Fruit fly (Drosophila melanogaster) whole organism, embryonic: Measurements from ENCODE around the gene Eip93F.

Experiments
- Aef1 ChIP-seq: fragments of 200-800 bp; sonication (Bioruptor generic); IDR thresholded peaks from 3 replicates; pipeline ENCODE4 v1.3.6; 2022; ENCODE audit warnings: missing biosample characterization, missing genetic modification characterization
- CG11504 ChIP-seq: fragments of 200-800 bp; sonication (Bioruptor generic); optimal IDR thresholded peaks from 3 replicates; lab custom pipeline; 2019; ENCODE audit warnings: missing biosample characterization, mild to moderate bottlenecking, missing genetic modification characterization, moderate library complexity
- CG11696 ChIP-seq: fragments of 200-800 bp; sonication (Bioruptor generic); IDR thresholded peaks from 2 replicates; pipeline ENCODE4 v1.3.6; 2022; ENCODE audit warnings: missing biosample characterization, missing genetic modification characterization
- CG13287 ChIP-seq: fragments of 200-800 bp; sonication (Bioruptor generic); IDR thresholded peaks from 2 replicates; pipeline ENCODE4 v1.3.6; 2022; ENCODE audit warnings: missing biosample characterization, missing genetic modification characterization; ENCODE audit not compliant: partially characterized antibody
- CG14441 ChIP-seq: fragments of 200-800 bp; sonication (Bioruptor generic); IDR thresholded peaks from 2 replicates; pipeline ENCODE4 v1.3.6; 2022; ENCODE audit warnings: missing biosample characterization, missing genetic modification characterization
- CG15514 ChIP-seq: fragments of 200-800 bp; sonication (Bioruptor generic); optimal IDR thresholded peaks from 3 replicates; lab custom pipeline; 2017; ENCODE audit warnings: missing biosample characterization, missing genetic modification characterization, mild to moderate bottlenecking, moderate library complexity, missing genetic modification reagents
- CG16779 ChIP-seq: fragments of 200-800 bp; sonication (Bioruptor generic); IDR thresholded peaks from 2 replicates; pipeline ENCODE4 v1.3.6; 2022; ENCODE audit warnings: missing biosample characterization, missing genetic modification characterization
- CG16813 ChIP-seq: fragments of 200-800 bp; sonication (Bioruptor generic); IDR thresholded peaks from 3 replicates; pipeline ENCODE4 v1.3.6; 2022; ENCODE audit warnings: missing biosample characterization, missing genetic modification characterization; ENCODE audit not compliant: partially characterized antibody
- CG17328 ChIP-seq: fragments of 200-800 bp; sonication (Bioruptor generic); IDR thresholded peaks from 2 replicates; pipeline ENCODE4 v1.3.6; 2022; ENCODE audit warnings: missing biosample characterization, missing genetic modification characterization
- CG31441 ChIP-seq: fragments of 200-800 bp; sonication (Bioruptor generic); IDR thresholded peaks from 2 replicates; pipeline ENCODE4 v1.3.6; 2022; ENCODE audit warnings: missing biosample characterization, missing genetic modification characterization
- CG3163 ChIP-seq: fragments of 200-800 bp; sonication (Bioruptor generic); optimal IDR thresholded peaks from 3 replicates; lab custom pipeline; 2016; ENCODE audit warnings: missing biosample characterization, missing genetic modification characterization
- CG33213 ChIP-seq: fragments of 200-800 bp; sonication (Bioruptor generic); optimal IDR thresholded peaks from 3 replicates; lab custom pipeline; 2016; ENCODE audit warnings: missing biosample characterization, missing genetic modification characterization
- CG33557 ChIP-seq: fragments of 200-800 bp; sonication (Bioruptor generic); optimal IDR thresholded peaks from 2 replicates; lab custom pipeline; 2019; ENCODE audit warnings: missing biosample characterization, mild to moderate bottlenecking, missing genetic modification characterization, moderate library complexity
- CG42726 ChIP-seq: fragments of 200-800 bp; sonication (Bioruptor generic); IDR thresholded peaks from 2 replicates; pipeline ENCODE4 v1.3.6; 2022; ENCODE audit warnings: missing biosample characterization, missing genetic modification characterization; ENCODE audit not compliant: partially characterized antibody
- CG7786 ChIP-seq: fragments of 200-800 bp; sonication (Bioruptor generic); optimal IDR thresholded peaks from 2 replicates; lab custom pipeline; 2016; ENCODE audit warnings: missing biosample characterization, missing genetic modification characterization
- CG8089 ChIP-seq: fragments of 200-800 bp; sonication (Bioruptor generic); optimal IDR thresholded peaks from 3 replicates; lab custom pipeline; 2016; ENCODE audit warnings: missing biosample characterization, missing genetic modification characterization
- CG9215 ChIP-seq: fragments of 200-800 bp; sonication (Bioruptor generic); IDR thresholded peaks from 2 replicates; pipeline ENCODE4 v1.3.6; 2022; ENCODE audit warnings: missing biosample characterization, missing genetic modification characterization
- CG9437 ChIP-seq: fragments of 200-800 bp; sonication (Bioruptor generic); optimal IDR thresholded peaks from 2 replicates; lab custom pipeline; 2018; ENCODE audit warnings: missing biosample characterization, mild to moderate bottlenecking, missing genetic modification characterization
- CG9609 ChIP-seq: fragments of 200-800 bp; sonication (Bioruptor generic); optimal IDR thresholded peaks from 3 replicates; lab custom pipeline; 2016; ENCODE audit warnings: missing biosample characterization, missing genetic modification characterization
- CG9797 ChIP-seq: fragments of 200-800 bp; sonication (Bioruptor generic); optimal IDR thresholded peaks from 3 replicates; lab custom pipeline; 2018; ENCODE audit warnings: missing biosample characterization, mild to moderate bottlenecking, missing genetic modification characterization
- CG9876 ChIP-seq: fragments of 200-800 bp; sonication (Bioruptor generic); optimal IDR thresholded peaks from 2 replicates; lab custom pipeline; 2016; ENCODE audit warnings: missing biosample characterization, missing genetic modification characterization
- Dbx ChIP-seq: fragments of 200-800 bp; sonication (Bioruptor generic); IDR thresholded peaks from 3 replicates; pipeline ENCODE4 v1.3.6; 2022; ENCODE audit warnings: missing biosample characterization, missing genetic modification characterization
- Fer1 ChIP-seq: fragments of 200-800 bp; sonication (Bioruptor generic); optimal IDR thresholded peaks from 2 replicates; lab custom pipeline; 2017; ENCODE audit warnings: missing biosample characterization, mild to moderate bottlenecking, missing genetic modification characterization
- Mad ChIP-seq: fragments of 200-800 bp; sonication (Bioruptor generic); optimal IDR thresholded peaks from 2 replicates; lab custom pipeline; 2016; ENCODE audit warnings: missing biosample characterization, missing genetic modification characterization
- Med ChIP-seq: fragments of 200-800 bp; sonication (Bioruptor generic); peaks from one replicate; lab custom pipeline; 2016; ENCODE audit warnings: missing biosample characterization, missing genetic modification characterization, mild to moderate bottlenecking, inconsistent platforms, moderate library complexity
- NC2α ChIP-seq: fragments of 200-800 bp; sonication (Bioruptor generic); optimal IDR thresholded peaks from 2 replicates; lab custom pipeline; 2016; ENCODE audit warnings: missing biosample characterization, missing genetic modification characterization
- Nf-YB ChIP-seq: fragments of 200-800 bp; sonication (Bioruptor generic); optimal IDR thresholded peaks from 3 replicates; lab custom pipeline; 2019; ENCODE audit warnings: missing biosample characterization, mild to moderate bottlenecking, missing genetic modification characterization, moderate library complexity
- Optix ChIP-seq: fragments of 200-800 bp; sonication (Bioruptor generic); IDR thresholded peaks from 3 replicates; pipeline ENCODE4 v1.3.6; 2022; ENCODE audit warnings: missing biosample characterization, missing genetic modification characterization
- Pdp1 ChIP-seq, 2 experiments: fragments of 200-800 bp; sonication (Bioruptor generic); optimal IDR thresholded peaks; 3 replicates each; lab custom pipeline; 2016; ENCODE audit warnings: missing biosample characterization in 2 of 2, missing genetic modification characterization in 2 of 2, mild to moderate bottlenecking in 1 of 2, moderate library complexity in 1 of 2
- Sox102F ChIP-seq: fragments of 200-800 bp; sonication (Bioruptor generic); optimal IDR thresholded peaks from 2 replicates; lab custom pipeline; 2018; ENCODE audit warnings: missing biosample characterization, mild to moderate bottlenecking, missing genetic modification characterization, moderate library complexity
- Trl ChIP-seq, 3 experiments: fragments of >200 bp in 2 of 3; fragments of 200-800 bp in 1 of 3; sonication (Bioruptor generic) in 1 of 3; optimal IDR thresholded peaks; 2 replicates in 1 of 3; 3 replicates in 2 of 3; lab custom pipeline; 2016 to 2017; ENCODE audit warnings: missing biosample characterization in 1 of 3, missing genetic modification characterization in 1 of 3
- al ChIP-seq: fragments of 200-800 bp; sonication (Bioruptor generic); IDR thresholded peaks from 2 replicates; pipeline ENCODE4 v1.3.6; 2022; ENCODE audit warnings: missing biosample characterization, missing genetic modification characterization
- chinmo ChIP-seq: fragments of 200-800 bp; sonication (Bioruptor generic); IDR thresholded peaks from 4 replicates; pipeline ENCODE4 v1.3.6; 2022; ENCODE audit warnings: missing biosample characterization, missing genetic modification characterization; ENCODE audit not compliant: partially characterized antibody
- ci ChIP-seq: fragments of 200-800 bp; sonication (Bioruptor generic); IDR thresholded peaks from 3 replicates; pipeline ENCODE4 v1.3.6; 2022; ENCODE audit warnings: missing biosample characterization, missing genetic modification characterization
- crc ChIP-seq: fragments of 200-800 bp; sonication (Bioruptor generic); optimal IDR thresholded peaks from 2 replicates; lab custom pipeline; 2016; ENCODE audit warnings: missing biosample characterization, missing genetic modification characterization
- dmrt99B ChIP-seq: fragments of 200-800 bp; sonication (Bioruptor generic); optimal IDR thresholded peaks from 2 replicates; lab custom pipeline; 2018; ENCODE audit warnings: missing biosample characterization, mild to moderate bottlenecking, missing genetic modification characterization, moderate library complexity
- fd3F ChIP-seq: fragments of 200-800 bp; sonication (Bioruptor generic); optimal IDR thresholded peaks from 2 replicates; lab custom pipeline; 2018; ENCODE audit warnings: missing biosample characterization, mild to moderate bottlenecking, missing genetic modification characterization, moderate library complexity
- fru ChIP-seq: fragments of >200 bp; optimal IDR thresholded peaks from 2 replicates; lab custom pipeline; 2017
- gem ChIP-seq: fragments of 200-800 bp; sonication (Bioruptor generic); optimal IDR thresholded peaks from 2 replicates; lab custom pipeline; 2019; ENCODE audit warnings: missing biosample characterization, mild to moderate bottlenecking, missing genetic modification characterization, moderate library complexity
- grau ChIP-seq: fragments of 200-800 bp; optimal IDR thresholded peaks from 3 replicates; lab custom pipeline; 2019; ENCODE audit warnings: missing biosample characterization, mild to moderate bottlenecking, missing genetic modification characterization, moderate library complexity
- gsb-n ChIP-seq: fragments of 200-800 bp; sonication (Bioruptor generic); optimal IDR thresholded peaks from 3 replicates; lab custom pipeline; 2018; ENCODE audit warnings: missing biosample characterization, mild to moderate bottlenecking, missing genetic modification characterization
- hbn ChIP-seq: fragments of 200-800 bp; sonication (Bioruptor generic); IDR thresholded peaks from 2 replicates; pipeline ENCODE4 v1.3.6; 2022; ENCODE audit warnings: missing biosample characterization, missing genetic modification characterization; ENCODE audit not compliant: partially characterized antibody
- jing ChIP-seq: fragments of 200-800 bp; sonication (Bioruptor generic); optimal IDR thresholded peaks from 2 replicates; lab custom pipeline; 2018; ENCODE audit warnings: missing biosample characterization, mild to moderate bottlenecking, missing genetic modification characterization
- lbe ChIP-seq: fragments of 200-800 bp; sonication (Bioruptor generic); optimal IDR thresholded peaks from 2 replicates; lab custom pipeline; 2016; ENCODE audit warnings: missing biosample characterization, mild to moderate bottlenecking, missing genetic modification characterization
- nom ChIP-seq: fragments of 200-800 bp; sonication (Bioruptor generic); optimal IDR thresholded peaks from 2 replicates; lab custom pipeline; 2017; ENCODE audit warnings: missing biosample characterization, missing genetic modification characterization, mild to moderate bottlenecking, moderate library complexity, missing genetic modification reagents
- sens ChIP-seq: fragments of 200-800 bp; sonication (Bioruptor generic); peaks from one replicate; lab custom pipeline; 2016; ENCODE audit warnings: missing biosample characterization, missing genetic modification characterization
- shn ChIP-seq: fragments of 200-800 bp; sonication (Bioruptor generic); optimal IDR thresholded peaks from 3 replicates; lab custom pipeline; 2016; ENCODE audit warnings: missing biosample characterization, missing genetic modification characterization
- sim ChIP-seq: fragments of 200-800 bp; sonication (Bioruptor generic); IDR thresholded peaks from 2 replicates; pipeline ENCODE4 v1.3.6; 2022; ENCODE audit warnings: missing biosample characterization, missing genetic modification characterization
- toy ChIP-seq: fragments of 200-800 bp; sonication (Bioruptor generic); IDR thresholded peaks from 2 replicates; pipeline ENCODE4 v1.3.6; 2022; ENCODE audit warnings: missing biosample characterization, missing genetic modification characterization
- unc-4 ChIP-seq: fragments of 200-800 bp; sonication (Bioruptor generic); IDR thresholded peaks from 2 replicates; pipeline ENCODE4 v1.3.6; 2022; ENCODE audit warnings: missing biosample characterization, missing genetic modification characterization; ENCODE audit not compliant: partially characterized antibody

Gene Eip93F

dm6 chr3R:22043748-22044402 is 95.0 kb downstream of the Eip93F start:
- TF ChIP-seq unc-4 (GFP tag; lab: Robert Waterston, UW) (no peak), CG16813 (GFP tag; lab: Robert Waterston, UW) (no peak), CG17328 (GFP tag; lab: Robert Waterston, UW) (no peak), gsb-n (tag; lab: Kevin White, UChicago) (no peak), CG11696 (no peak), Pdp1 (GFP tag; optimal IDR thresholded peaks at IDR 0.05; lab: Kevin White, UChicago) (no peak), CG31441 (0 out of 2 replicates have a peak, but pooled peaks have one; percentile 9), Aef1 (no peak), CG16779 (GFP tag; lab: Robert Waterston, UW) (no peak), CG33213 (no peak), CG3163 (GFP tag; lab: Kevin White, UChicago) (no peak), sens (peak; percentile 73), CG13287 (GFP tag; lab: Robert Waterston, UW) (no peak), Nf-YB (GFP tag; lab: Kevin White, UChicago) (no peak), sim (GFP tag; lab: Robert Waterston, UW) (no peak), NC2α (GFP tag; lab: Kevin White, UChicago) (no peak), Trl (optimal IDR thresholded peaks at IDR 0.05; lab: Kevin White, UChicago) (peak; percentile 4 to 67), Trl (GFP tag; optimal IDR thresholded peaks at IDR 0.05; lab: Kevin White, UChicago) (peak; percentile 34), CG8089 (GFP tag; lab: Kevin White, UChicago) (no peak), Fer1 (GFP tag; lab: Kevin White, UChicago) (no peak), dmrt99B (no peak), Mad (GFP tag; lab: Kevin White, UChicago) (no peak), fd3F (no peak), CG11504 (tag; lab: Kevin White, UChicago) (no peak), gem (tag; lab: Kevin White, UChicago) (no peak), fru (lab: Kevin White, UChicago) (no peak), Med (peak; percentile 33), CG15514 (GFP tag; lab: Kevin White, UChicago) (no peak), ci (GFP tag; lab: Robert Waterston, UW) (0 out of 3 replicates have a peak, but pooled peaks have one; percentile 14), CG9437 (no peak), toy (no peak), CG9797 (GFP tag; lab: Kevin White, UChicago) (no peak), CG9876 (GFP tag; lab: Kevin White, UChicago) (no peak), grau (tag; lab: Kevin White, UChicago) (peak; percentile 82), Sox102F (GFP tag; lab: Kevin White, UChicago) (no peak), CG7786 (GFP tag; lab: Kevin White, UChicago) (no peak), CG9215 (GFP tag; lab: Robert Waterston, UW) (no peak), lbe (GFP tag; lab: Kevin White, UChicago) (peak; percentile 44), nom (GFP tag; lab: Kevin White, UChicago) (peak; percentile 13), CG33557 (GFP tag; lab: Kevin White, UChicago) (peak; percentile 37), shn (GFP tag; lab: Kevin White, UChicago) (no peak), CG14441 (GFP tag; lab: Robert Waterston, UW) (no peak), jing (GFP tag; lab: Kevin White, UChicago) (no peak), Optix (GFP tag; lab: Robert Waterston, UW) (no peak), CG42726 (GFP tag; lab: Robert Waterston, UW) (no peak), chinmo (no peak), Dbx (GFP tag; lab: Robert Waterston, UW) (no peak), crc (no peak), hbn (GFP tag; lab: Robert Waterston, UW) (no peak), CG9609 (GFP tag; lab: Kevin White, UChicago) (no peak), al (GFP tag; lab: Robert Waterston, UW) (no peak)
